Worm (Caenorhabditis elegans) whole organism, L2 larva: ENCODE measurements around the gene fbl-1.

Source experiments
- egl-27 ChIP-seq: sonication (generic microtip); optimal IDR thresholded peaks from 3 replicates; lab custom pipeline; 2017; ENCODE audit warnings: missing biosample characterization, missing genetic modification reagents, missing genetic modification characterization
- snpc-4 ChIP-seq: fragments of 150-350 bp; optimal IDR thresholded peaks from 2 replicates; lab custom pipeline; 2014; ENCODE audit warnings: missing biosample characterization, missing genetic modification characterization
- unc-55 ChIP-seq: fragments of 150-350 bp; sonication (generic microtip); optimal IDR thresholded peaks from 3 replicates; lab custom pipeline; 2014; ENCODE audit warnings: missing biosample characterization, missing genetic modification reagents, missing genetic modification characterization

DNA sequence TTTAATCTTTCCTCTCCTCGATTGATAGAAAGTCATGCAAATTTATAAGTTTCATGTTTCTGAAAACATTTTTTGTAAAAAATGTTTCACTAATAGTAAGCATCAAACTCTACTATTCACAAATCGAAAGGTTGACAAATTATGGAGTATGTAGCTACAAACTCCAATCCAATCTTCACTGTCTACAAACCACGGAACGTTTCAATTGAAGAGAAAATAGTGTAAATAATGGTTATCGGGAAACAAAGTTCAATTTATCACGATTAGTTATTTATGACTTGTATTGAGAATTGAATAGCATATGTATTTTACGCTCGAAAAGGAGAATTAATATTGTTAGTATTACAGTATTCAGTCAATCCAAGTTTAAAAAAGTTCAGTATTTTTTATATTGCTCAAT, 41.0 kb upstream of the fbl-1 start:
- TF ChIP-seq egl-27 (tag; lab: Kevin White, UChicago) (no peak), unc-55 (GFP tag; lab: Kevin White, UChicago) (no peak), snpc-4 (tag; lab: Kevin White, UChicago) (no peak)
